Fruit fly (Drosophila melanogaster) whole organism, embryonic: ENCODE data around the gene Mpcp2.

Experiments
- ATbp ChIP-seq: fragments of 200-800 bp; sonication (Bioruptor generic); optimal IDR thresholded peaks from 2 replicates; lab custom pipeline; 2017; ENCODE audit warnings: missing biosample characterization, mild to moderate bottlenecking, missing genetic modification characterization, missing genetic modification reagents
- BEAF-32 ChIP-seq: fragments of 200-800 bp; sonication (Bioruptor generic); optimal IDR thresholded peaks from 3 replicates; lab custom pipeline; 2017; ENCODE audit warnings: missing biosample characterization, missing genetic modification characterization, mild to moderate bottlenecking, moderate library complexity, missing genetic modification reagents
- CG12071 ChIP-seq: fragments of 200-800 bp; sonication (Bioruptor generic); optimal IDR thresholded peaks from 3 replicates; lab custom pipeline; 2018; ENCODE audit warnings: missing biosample characterization, mild to moderate bottlenecking, missing genetic modification characterization
- CG13624 ChIP-seq: fragments of 200-800 bp; sonication (Bioruptor generic); optimal IDR thresholded peaks from 2 replicates; lab custom pipeline; 2016; ENCODE audit warnings: missing biosample characterization, missing genetic modification characterization
- CG14014 ChIP-seq: fragments of 200-800 bp; sonication (Bioruptor generic); IDR thresholded peaks from 2 replicates; pipeline ENCODE4 v1.3.6; 2022; ENCODE audit warnings: missing biosample characterization, missing genetic modification characterization
- CG14441 ChIP-seq: fragments of 200-800 bp; sonication (Bioruptor generic); IDR thresholded peaks from 2 replicates; pipeline ENCODE4 v1.3.6; 2022; ENCODE audit warnings: missing biosample characterization, missing genetic modification characterization
- CG15514 ChIP-seq: fragments of 200-800 bp; sonication (Bioruptor generic); optimal IDR thresholded peaks from 3 replicates; lab custom pipeline; 2017; ENCODE audit warnings: missing biosample characterization, missing genetic modification characterization, mild to moderate bottlenecking, moderate library complexity, missing genetic modification reagents
- CG1603 ChIP-seq: fragments of 200-800 bp; sonication (Bioruptor generic); optimal IDR thresholded peaks from 2 replicates; lab custom pipeline; 2019; ENCODE audit warnings: missing biosample characterization, mild to moderate bottlenecking, missing genetic modification characterization, moderate library complexity
- CG1647 ChIP-seq: fragments of 200-800 bp; sonication (Bioruptor generic); optimal IDR thresholded peaks from 3 replicates; lab custom pipeline; 2016; ENCODE audit warnings: missing biosample characterization, missing genetic modification characterization
- CG17359 ChIP-seq: fragments of 200-800 bp; sonication (Bioruptor generic); optimal IDR thresholded peaks from 3 replicates; lab custom pipeline; 2018; ENCODE audit warnings: missing biosample characterization, mild to moderate bottlenecking, missing genetic modification characterization, moderate library complexity
- CG17612 ChIP-seq: fragments of 200-800 bp; sonication (Bioruptor generic); IDR thresholded peaks from 2 replicates; pipeline ENCODE4 v1.3.6; 2022; ENCODE audit warnings: missing biosample characterization, missing genetic modification characterization
- CG2199 ChIP-seq: fragments of 200-800 bp; sonication (Bioruptor generic); IDR thresholded peaks from 3 replicates; pipeline ENCODE4 v1.3.6; 2022; ENCODE audit warnings: missing biosample characterization, missing genetic modification characterization
- CG2678 ChIP-seq: fragments of 200-800 bp; sonication (Bioruptor generic); optimal IDR thresholded peaks from 3 replicates; lab custom pipeline; 2019; ENCODE audit warnings: missing biosample characterization, mild to moderate bottlenecking, missing genetic modification characterization, moderate library complexity
- CG31441 ChIP-seq: fragments of 200-800 bp; sonication (Bioruptor generic); IDR thresholded peaks from 2 replicates; pipeline ENCODE4 v1.3.6; 2022; ENCODE audit warnings: missing biosample characterization, missing genetic modification characterization
- CG3281 ChIP-seq: fragments of 200-800 bp; sonication (Bioruptor generic); optimal IDR thresholded peaks from 3 replicates; lab custom pipeline; 2017; ENCODE audit warnings: missing biosample characterization, mild to moderate bottlenecking, missing genetic modification characterization
- CG34422 ChIP-seq: fragments of 200-800 bp; sonication (Bioruptor generic); IDR thresholded peaks from 3 replicates; pipeline ENCODE4 v1.3.6; 2022; ENCODE audit warnings: missing biosample characterization, missing genetic modification characterization
- CG5180 ChIP-seq: fragments of 200-800 bp; sonication (Bioruptor generic); optimal IDR thresholded peaks from 3 replicates; lab custom pipeline; 2017; ENCODE audit warnings: missing biosample characterization, missing genetic modification characterization, mild to moderate bottlenecking, moderate library complexity, missing genetic modification reagents
- CG6683 ChIP-seq: fragments of 200-800 bp; sonication (Bioruptor generic); optimal IDR thresholded peaks from 2 replicates; lab custom pipeline; 2017; ENCODE audit warnings: missing biosample characterization, mild to moderate bottlenecking, missing genetic modification characterization, missing genetic modification reagents
- CG7839 ChIP-seq: fragments of 200-800 bp; sonication (Bioruptor generic); optimal IDR thresholded peaks from 3 replicates; lab custom pipeline; 2018; ENCODE audit warnings: missing biosample characterization, mild to moderate bottlenecking, missing genetic modification characterization, moderate library complexity
- CG9932 ChIP-seq: fragments of 200-800 bp; sonication (Bioruptor generic); IDR thresholded peaks from 2 replicates; pipeline ENCODE4 v1.3.6; 2022; ENCODE audit warnings: missing biosample characterization, missing genetic modification characterization
- CrebB ChIP-seq: fragments of 200-800 bp; sonication (Bioruptor generic); optimal IDR thresholded peaks from 3 replicates; lab custom pipeline; 2018; ENCODE audit warnings: missing biosample characterization, mild to moderate bottlenecking, missing genetic modification characterization
- E2f1 ChIP-seq: fragments of 200-800 bp; sonication (Bioruptor generic); IDR thresholded peaks from 2 replicates; pipeline ENCODE4 v1.3.6; 2022; ENCODE audit warnings: missing biosample characterization, missing genetic modification characterization
- E2f2 ChIP-seq: fragments of 200-800 bp; sonication (Bioruptor generic); IDR thresholded peaks from 2 replicates; pipeline ENCODE4 v1.3.6; 2022; ENCODE audit warnings: missing biosample characterization, missing genetic modification characterization
- Fer1 ChIP-seq: fragments of 200-800 bp; sonication (Bioruptor generic); optimal IDR thresholded peaks from 2 replicates; lab custom pipeline; 2017; ENCODE audit warnings: missing biosample characterization, mild to moderate bottlenecking, missing genetic modification characterization
- Fer2 ChIP-seq: fragments of 200-800 bp; sonication (Bioruptor generic); optimal IDR thresholded peaks from 2 replicates; lab custom pipeline; 2018; ENCODE audit warnings: missing biosample characterization, mild to moderate bottlenecking, missing genetic modification characterization, moderate library complexity
- H15 ChIP-seq: fragments of 200-800 bp; sonication (Bioruptor generic); IDR thresholded peaks from 3 replicates; pipeline ENCODE4 v1.3.6; 2022; ENCODE audit warnings: missing biosample characterization, missing genetic modification characterization
- HLH4C ChIP-seq: fragments of 200-800 bp; sonication (Bioruptor generic); IDR thresholded peaks from 3 replicates; pipeline ENCODE4 v1.3.6; 2022; ENCODE audit warnings: missing biosample characterization, missing genetic modification characterization; ENCODE audit not compliant: partially characterized antibody
- Hmx ChIP-seq: fragments of 200-800 bp; sonication (Bioruptor generic); optimal IDR thresholded peaks from 2 replicates; lab custom pipeline; 2016; ENCODE audit warnings: missing biosample characterization, missing genetic modification characterization
- NK7.1 ChIP-seq: fragments of 200-800 bp; sonication (Bioruptor generic); optimal IDR thresholded peaks from 3 replicates; lab custom pipeline; 2016; ENCODE audit warnings: missing biosample characterization, missing genetic modification characterization
- Neu2 ChIP-seq: fragments of 200-800 bp; sonication (Bioruptor generic); optimal IDR thresholded peaks from 3 replicates; lab custom pipeline; 2016; ENCODE audit warnings: missing biosample characterization, missing genetic modification characterization, borderline replicate concordance
- PHDP ChIP-seq: fragments of 200-800 bp; sonication (Bioruptor generic); optimal IDR thresholded peaks from 3 replicates; lab custom pipeline; 2018; ENCODE audit warnings: missing biosample characterization, mild to moderate bottlenecking, missing genetic modification characterization, moderate library complexity
- ase ChIP-seq: fragments of 200-800 bp; sonication (Bioruptor generic); IDR thresholded peaks from 3 replicates; pipeline ENCODE4 v1.3.6; 2022; ENCODE audit warnings: missing biosample characterization, missing genetic modification characterization
- ci ChIP-seq: fragments of 200-800 bp; sonication (Bioruptor generic); IDR thresholded peaks from 3 replicates; pipeline ENCODE4 v1.3.6; 2022; ENCODE audit warnings: missing biosample characterization, missing genetic modification characterization
- crp ChIP-seq, 2 experiments: fragments of 200-800 bp; sonication (Bioruptor generic); optimal IDR thresholded peaks; 2 replicates in 1 of 2; 3 replicates in 1 of 2; lab custom pipeline; 2017; ENCODE audit warnings: missing biosample characterization in 2 of 2, missing genetic modification characterization in 2 of 2, mild to moderate bottlenecking in 1 of 2, moderate library complexity in 1 of 2
- fd64A ChIP-seq: fragments of 200-800 bp; sonication (Bioruptor generic); optimal IDR thresholded peaks from 3 replicates; lab custom pipeline; 2018; ENCODE audit warnings: missing biosample characterization, mild to moderate bottlenecking, missing genetic modification characterization
- ftz-f1 ChIP-seq: fragments of 200-800 bp; sonication (Bioruptor generic); optimal IDR thresholded peaks from 2 replicates; lab custom pipeline; 2016; ENCODE audit warnings: missing biosample characterization, missing genetic modification characterization
- gem ChIP-seq: fragments of 200-800 bp; sonication (Bioruptor generic); optimal IDR thresholded peaks from 2 replicates; lab custom pipeline; 2019; ENCODE audit warnings: missing biosample characterization, mild to moderate bottlenecking, missing genetic modification characterization, moderate library complexity
- gfzf ChIP-seq: fragments of 200-800 bp; sonication (Bioruptor generic); optimal IDR thresholded peaks from 2 replicates; lab custom pipeline; 2016; ENCODE audit warnings: missing biosample characterization, mild to moderate bottlenecking, missing genetic modification characterization, moderate library complexity
- hbn ChIP-seq: fragments of 200-800 bp; sonication (Bioruptor generic); IDR thresholded peaks from 2 replicates; pipeline ENCODE4 v1.3.6; 2022; ENCODE audit warnings: missing biosample characterization, missing genetic modification characterization; ENCODE audit not compliant: partially characterized antibody
- jigr1 ChIP-seq: fragments of 200-800 bp; sonication (Bioruptor generic); IDR thresholded peaks from 3 replicates; pipeline ENCODE4 v1.3.6; 2022; ENCODE audit warnings: missing biosample characterization, missing genetic modification characterization
- jumu ChIP-seq: fragments of 200-800 bp; sonication (Bioruptor generic); optimal IDR thresholded peaks from 3 replicates; lab custom pipeline; 2016; ENCODE audit warnings: missing biosample characterization, missing genetic modification characterization
- nom ChIP-seq: fragments of 200-800 bp; sonication (Bioruptor generic); optimal IDR thresholded peaks from 2 replicates; lab custom pipeline; 2017; ENCODE audit warnings: missing biosample characterization, missing genetic modification characterization, mild to moderate bottlenecking, moderate library complexity, missing genetic modification reagents
- otp ChIP-seq: fragments of 200-800 bp; sonication (Bioruptor generic); IDR thresholded peaks from 3 replicates; pipeline ENCODE4, ENCODE4 v1.3.6; 2022; ENCODE audit warnings: missing biosample characterization, missing genetic modification characterization
- psq ChIP-seq: fragments of 200-800 bp; sonication (Bioruptor generic); optimal IDR thresholded peaks from 2 replicates; lab custom pipeline; 2017; ENCODE audit warnings: missing biosample characterization, missing genetic modification characterization
- sens ChIP-seq: fragments of 200-800 bp; sonication (Bioruptor generic); peaks from one replicate; lab custom pipeline; 2016; ENCODE audit warnings: missing biosample characterization, missing genetic modification characterization
- so ChIP-seq: fragments of 200-800 bp; sonication (Bioruptor generic); IDR thresholded peaks from 3 replicates; pipeline ENCODE4 v1.3.6; 2022; ENCODE audit warnings: missing biosample characterization, missing genetic modification characterization
- sug ChIP-seq: fragments of 200-800 bp; optimal IDR thresholded peaks from 2 replicates; lab custom pipeline; 2019; ENCODE audit warnings: missing biosample characterization, mild to moderate bottlenecking, missing genetic modification characterization, moderate library complexity
- ttk ChIP-seq: fragments of 200-800 bp; sonication (Bioruptor generic); IDR thresholded peaks from 2 replicates; pipeline ENCODE4 v2.1.2; 2022; ENCODE audit warnings: missing biosample characterization, missing genetic modification characterization
- tup ChIP-seq: fragments of 200-800 bp; sonication (Bioruptor generic); optimal IDR thresholded peaks from 2 replicates; lab custom pipeline; 2016; ENCODE audit warnings: missing biosample characterization, mild to moderate bottlenecking, missing genetic modification characterization, moderate library complexity

The Mpcp2 gene

DNA sequence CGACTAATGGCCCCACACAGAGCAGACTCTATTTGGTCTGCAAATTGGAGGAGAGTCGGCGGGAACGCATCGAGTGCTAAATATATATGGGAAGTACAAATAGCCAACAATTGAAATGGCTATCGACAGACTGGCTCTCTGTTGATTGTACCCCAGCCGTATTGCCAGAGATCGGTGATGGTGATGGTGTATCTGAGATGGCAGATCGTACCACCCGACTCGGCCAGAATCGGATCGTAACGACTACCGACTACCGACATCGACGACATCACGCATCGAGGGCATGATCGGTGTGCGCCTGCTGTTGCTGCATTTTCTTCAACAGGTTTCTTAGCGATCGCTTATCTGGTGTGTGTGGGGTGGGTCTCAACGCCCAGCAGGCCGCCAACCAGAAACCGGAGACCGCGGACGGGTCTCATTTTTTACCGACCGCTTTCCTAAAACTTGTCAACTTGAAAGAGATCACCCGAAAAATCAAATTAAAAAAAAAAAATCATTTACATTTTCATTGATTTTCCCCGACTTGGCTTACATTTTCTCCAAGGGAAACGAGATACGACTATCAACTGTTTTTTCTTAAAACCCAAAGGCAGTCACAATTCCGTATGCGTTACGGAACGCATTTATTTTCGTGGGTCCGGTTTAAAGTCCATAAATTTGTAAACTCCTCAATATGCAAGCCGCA, 6.7 kb downstream of the Mpcp2 start (continued):
- TF ChIP-seq CG2678 (tag; lab: Kevin White, UChicago) (peak; percentile 38), E2f1 (GFP tag; lab: Robert Waterston, UW) (peak; percentile 37; the same call in 1 of the 2 replicates), CG12071 (peak; percentile 40), nom (peak; percentile 74), CG17612 (no peak), Fer2 (peak; percentile 3), CG3281 (peak; percentile 27), CG14014 (GFP tag; lab: Robert Waterston, UW) (peak; percentile 48; the same call in 1 of the 2 replicates), NK7.1 (GFP tag; lab: Kevin White, UChicago) (no peak), sug (tag; lab: Kevin White, UChicago) (peak; percentile 62), hbn (peak; percentile 31; the same call in 1 of the 2 replicates), so (GFP tag; lab: Robert Waterston, UW) (peak; percentile 73; the same call in 1 of the 3 replicates), CG1603 (tag; lab: Kevin White, UChicago) (peak; percentile 40), Fer1 (GFP tag; lab: Kevin White, UChicago) (peak; percentile 47), H15 (no peak), ftz-f1 (GFP tag; lab: Kevin White, UChicago) (no peak), CG14441 (GFP tag; lab: Robert Waterston, UW) (peak; percentile 51), CG5180 (peak; percentile 65), CG9932 (GFP tag; lab: Robert Waterston, UW) (no peak), Neu2 (no peak), CG17359 (tag; lab: Kevin White, UChicago) (peak; percentile 46), jumu (GFP tag; lab: Kevin White, UChicago) (no peak), Hmx (GFP tag; lab: Kevin White, UChicago) (no peak), ATbp (GFP tag; lab: Kevin White, UChicago) (peak; percentile 60), CG31441 (GFP tag; lab: Robert Waterston, UW) (peak; percentile 36; the same call in 1 of the 2 replicates), CrebB (tag; lab: Kevin White, UChicago) (no peak), CG6683 (no peak), gem (tag; lab: Kevin White, UChicago) (peak; percentile 0), CG15514 (GFP tag; lab: Kevin White, UChicago) (peak; percentile 50), CG13624 (GFP tag; lab: Kevin White, UChicago) (no peak), BEAF-32 (GFP tag; lab: Kevin White, UChicago) (no peak), tup (no peak), HLH4C (GFP tag; lab: Robert Waterston, UW) (peak; percentile 75), CG2199 (GFP tag; lab: Robert Waterston, UW) (peak; percentile 75; the same call in 1 of the 3 replicates), fd64A (GFP tag; lab: Kevin White, UChicago) (peak; percentile 54), ase (GFP tag; lab: Robert Waterston, UW) (no peak), gfzf (GFP tag; lab: Kevin White, UChicago) (no peak), jigr1 (GFP tag; lab: Robert Waterston, UW) (no peak), psq (GFP tag; lab: Kevin White, UChicago) (no peak), otp (GFP tag; lab: Robert Waterston, UW) (peak; percentile 58; the same call in 1 of the 3 replicates), CG7839 (tag; lab: Kevin White, UChicago) (no peak), CG1647 (GFP tag; lab: Kevin White, UChicago) (no peak), E2f2 (GFP tag; lab: Robert Waterston, UW) (no peak; the same call in 1 of the 2 replicates), sens (GFP tag; lab: Kevin White, UChicago) (peak; percentile 74), CG34422 (GFP tag; lab: Robert Waterston, UW) (0 out of 3 replicates have a peak, but pooled peaks have one; percentile 31), ci (GFP tag; lab: Robert Waterston, UW) (peak; percentile 43; the same call in 1 of the 3 replicates), crp (GFP tag; optimal IDR thresholded peaks at IDR 0.05; lab: Kevin White, UChicago) (no peak), ttk (GFP tag; lab: Robert Waterston, UW) (no peak), PHDP (tag; lab: Kevin White, UChicago) (peak; percentile 10)
